Worm (Caenorhabditis elegans) whole organism, early embryonic: Measurements from ENCODE around the gene grl-29.

ENCODE experiments used
- B0310.2 ChIP-seq: sonication (generic microtip); optimal IDR thresholded peaks from 2 replicates; lab custom pipeline; 2016; ENCODE audit warnings: mild to moderate bottlenecking, missing genetic modification characterization, missing compliant biosample characterization
- F13C5.2 ChIP-seq: sonication (generic microtip); optimal IDR thresholded peaks from 2 replicates; lab custom pipeline; 2017; ENCODE audit warnings: mild to moderate bottlenecking, missing genetic modification characterization, inconsistent platforms, missing compliant biosample characterization
- aly-1 ChIP-seq: sonication (generic microtip); optimal IDR thresholded peaks from 2 replicates; lab custom pipeline; 2016; ENCODE audit warnings: missing genetic modification characterization, missing compliant biosample characterization
- ama-1 ChIP-seq: fragments of 150-350 bp; optimal IDR thresholded peaks from 2 replicates; lab custom pipeline; 2014
- ceh-13 ChIP-seq: fragments of 200-800 bp; sonication (Bioruptor generic); optimal IDR thresholded peaks from 2 replicates; lab custom pipeline; 2018; ENCODE audit warnings: mild to moderate bottlenecking, missing genetic modification characterization, missing compliant biosample characterization
- ceh-36 ChIP-seq: sonication (generic microtip); optimal IDR thresholded peaks from 2 replicates; lab custom pipeline; 2016; ENCODE audit warnings: missing genetic modification characterization, inconsistent platforms, missing compliant biosample characterization
- ets-7 ChIP-seq: sonication (generic microtip); optimal IDR thresholded peaks from 2 replicates; lab custom pipeline; 2016; ENCODE audit warnings: missing genotype, missing genetic modification characterization, missing compliant biosample characterization
- flt-1 ChIP-seq: fragments of 200-800 bp; sonication (Bioruptor generic); IDR thresholded peaks from 2 replicates; pipeline ENCODE4 v1.3.6; 2022; ENCODE audit warnings: missing genetic modification characterization, missing compliant biosample characterization
- hmbx-1 ChIP-seq: sonication (generic microtip); optimal IDR thresholded peaks from 2 replicates; lab custom pipeline; 2016; ENCODE audit warnings: mild to moderate bottlenecking, missing genetic modification characterization, missing compliant biosample characterization
- hmg-4 ChIP-seq: fragments of 200-800 bp; sonication (Bioruptor generic); optimal IDR thresholded peaks from 2 replicates; lab custom pipeline; 2018; ENCODE audit warnings: mild to moderate bottlenecking, missing genetic modification characterization, missing compliant biosample characterization
- hnd-1 ChIP-seq: sonication (generic microtip); optimal IDR thresholded peaks from 2 replicates; lab custom pipeline; 2016; ENCODE audit warnings: missing genetic modification characterization, missing compliant biosample characterization
- pes-1 ChIP-seq: fragments of 200-800 bp; sonication (Bioruptor generic); IDR thresholded peaks from 2 replicates; pipeline ENCODE4 v1.3.6; 2022; ENCODE audit warnings: missing genetic modification reagents, missing genetic modification characterization, missing compliant biosample characterization
- scrt-1 ChIP-seq: fragments of 200-800 bp; sonication (Bioruptor generic); IDR thresholded peaks from 2 replicates; pipeline ENCODE4 v1.3.6; 2022; ENCODE audit warnings: missing genetic modification characterization, missing compliant biosample characterization
- sea-1 ChIP-seq: fragments of 200-800 bp; sonication (Bioruptor generic); conservative IDR thresholded peaks from 2 replicates; pipeline ENCODE4 v1.3.6; 2022; ENCODE audit warnings: missing genetic modification characterization, missing compliant biosample characterization
- tbx-11 ChIP-seq: fragments of 200-800 bp; sonication (Bioruptor generic); IDR thresholded peaks from 2 replicates; pipeline ENCODE4 v1.3.6; 2022; ENCODE audit warnings: missing genetic modification characterization, missing compliant biosample characterization
- tbx-37 ChIP-seq: fragments of 200-800 bp; sonication (Bioruptor generic); conservative IDR thresholded peaks from 2 replicates; pipeline ENCODE4 v1.3.6; 2022; ENCODE audit warnings: missing genetic modification reagents, missing genetic modification characterization, missing compliant biosample characterization
- tra-4 ChIP-seq: sonication (generic microtip); optimal IDR thresholded peaks from 2 replicates; lab custom pipeline; 2017; ENCODE audit warnings: missing genetic modification characterization, missing compliant biosample characterization

grl-29 gene

DNA sequence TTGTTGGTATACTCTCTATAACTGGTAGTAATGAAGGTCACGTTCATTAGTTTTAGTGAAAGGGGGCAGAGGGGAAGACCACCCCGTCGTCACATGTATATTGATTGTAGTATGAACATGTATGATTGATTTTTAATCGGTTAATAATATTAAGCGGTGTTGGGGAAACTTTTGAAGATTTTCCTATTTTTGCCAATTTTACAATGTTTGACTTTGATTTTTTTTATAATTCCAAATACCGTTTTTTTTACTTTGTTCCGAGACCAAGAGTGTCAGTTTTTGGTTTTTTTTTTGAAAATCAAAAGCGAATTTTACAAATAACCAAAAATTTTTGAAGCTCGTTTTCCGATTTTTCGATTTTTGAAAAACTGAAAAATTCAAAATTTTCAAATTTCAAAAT, 19.8 kb downstream of the grl-29 start, which contains the start of gene nhr-221:
Gene nhr-221 (minus strand): TSS at position 101 of the 400 bp plus-strand sequence.
- no peak for TF ChIP-seq tbx-11 (GFP tag; lab: Robert Waterston, UW)
- TF ChIP-seq sea-1 (GFP tag; lab: Robert Waterston, UW): no peak
- TF ChIP-seq ets-7: no peak
- no peak for TF ChIP-seq scrt-1 (GFP tag; lab: Robert Waterston, UW)
- TF ChIP-seq hmbx-1 (tag; lab: Kevin White, UChicago): no peak
- no peak for TF ChIP-seq ceh-36 (tag; lab: Kevin White, UChicago)
- no peak for TF ChIP-seq aly-1 (tag; lab: Kevin White, UChicago)
- no peak for TF ChIP-seq ceh-13 (GFP tag; lab: Kevin White, UChicago)
- no peak for TF ChIP-seq pes-1 (GFP tag; lab: Robert Waterston, UW)

- TF ChIP-seq tbx-37 (GFP tag; lab: Robert Waterston, UW) (no peak), tbx-11 (GFP tag; lab: Robert Waterston, UW) (no peak), ets-7 (no peak), ceh-13 (GFP tag; lab: Kevin White, UChicago) (no peak), tra-4 (tag; lab: Kevin White, UChicago) (no peak), hmbx-1 (tag; lab: Kevin White, UChicago) (no peak), ceh-36 (tag; lab: Kevin White, UChicago) (no peak), aly-1 (tag; lab: Kevin White, UChicago) (no peak), flt-1 (no peak), hmg-4 (GFP tag; lab: Kevin White, UChicago) (no peak), sea-1 (GFP tag; lab: Robert Waterston, UW) (no peak), hnd-1 (tag; lab: Kevin White, UChicago) (no peak), ama-1 (lab: Kevin White, UChicago) (no peak), scrt-1 (GFP tag; lab: Robert Waterston, UW) (no peak), B0310.2 (tag; lab: Kevin White, UChicago) (no peak)
Observed at ce11 chrV:3530403-3530802, 24.6 kb downstream of the grl-29 start, which contains the start of gene srbc-66. srbc-66 (plus strand) TSS chrV:3530703.

DNA sequence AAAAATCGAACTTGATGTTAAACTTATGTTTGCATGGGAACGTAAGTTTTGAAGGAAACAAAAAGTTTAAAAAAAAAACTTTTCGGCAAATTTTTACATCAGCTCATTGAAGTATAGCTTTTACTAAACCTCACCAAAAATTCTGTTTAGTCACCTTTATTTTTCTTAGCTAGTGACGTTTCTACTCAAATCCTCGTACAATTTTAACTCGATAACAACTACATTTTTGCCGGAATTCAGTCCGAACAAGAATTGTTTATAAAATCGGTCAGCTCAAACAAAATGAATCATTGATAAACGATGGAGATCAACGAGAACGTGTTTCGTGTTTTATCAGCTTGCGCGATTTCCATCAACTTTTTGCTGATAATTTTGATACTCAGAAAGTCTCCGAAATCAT, 28.2 kb downstream of the grl-29 start, which contains the start of gene str-260:
Gene str-260 (plus strand): TSS at position 301 of the 400 bp plus-strand sequence.
- no peak for TF ChIP-seq F13C5.2 (tag; lab: Kevin White, UChicago)

ce11 chrV:3524970-3525369, 30.1 kb downstream of the grl-29 start, which contains the start of gene T24A6.7:
T24A6.7 (plus strand) TSS chrV:3525270.
- TF ChIP-seq ama-1 (lab: Kevin White, UChicago) (no peak), F13C5.2 (tag; lab: Kevin White, UChicago) (no peak), pes-1 (GFP tag; lab: Robert Waterston, UW) (no peak), tra-4 (tag; lab: Kevin White, UChicago) (no peak), scrt-1 (GFP tag; lab: Robert Waterston, UW) (no peak), ceh-36 (tag; lab: Kevin White, UChicago) (no peak), aly-1 (tag; lab: Kevin White, UChicago) (no peak), hmg-4 (GFP tag; lab: Kevin White, UChicago) (no peak)

DNA sequence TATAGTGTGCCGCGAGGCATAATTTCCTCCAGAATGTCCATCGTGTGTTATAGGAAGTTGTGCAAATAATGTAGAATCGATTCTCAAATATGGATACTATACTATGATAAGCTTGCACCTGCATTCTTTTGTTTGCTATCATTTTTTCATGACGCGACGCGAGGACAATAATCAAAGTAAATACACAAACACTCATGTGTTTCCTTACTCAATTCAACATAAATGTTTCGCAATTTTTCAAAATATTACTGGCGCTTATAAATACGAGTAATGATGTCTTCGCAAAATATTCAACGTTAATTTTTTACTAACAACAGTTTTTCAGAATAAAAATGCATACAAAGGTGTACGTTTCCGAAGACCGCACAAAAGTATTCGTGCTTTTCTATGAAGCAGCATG, 31.8 kb downstream of the grl-29 start, which contains the start of gene irg-1:
Gene irg-1 (plus strand): TSS at position 326 of the 400 bp plus-strand sequence.
- no peak for TF ChIP-seq tbx-11 (GFP tag; lab: Robert Waterston, UW)
- no peak for TF ChIP-seq hnd-1 (tag; lab: Kevin White, UChicago)
- TF ChIP-seq ceh-36 (tag; lab: Kevin White, UChicago): no peak
- TF ChIP-seq hmbx-1 (tag; lab: Kevin White, UChicago): no peak
- TF ChIP-seq pes-1 (GFP tag; lab: Robert Waterston, UW): no peak
- TF ChIP-seq ceh-13 (GFP tag; lab: Kevin White, UChicago): no peak
- TF ChIP-seq sea-1 (GFP tag; lab: Robert Waterston, UW): no peak
- no peak for TF ChIP-seq tbx-37 (GFP tag; lab: Robert Waterston, UW)
- no peak for TF ChIP-seq B0310.2 (tag; lab: Kevin White, UChicago)

DNA sequence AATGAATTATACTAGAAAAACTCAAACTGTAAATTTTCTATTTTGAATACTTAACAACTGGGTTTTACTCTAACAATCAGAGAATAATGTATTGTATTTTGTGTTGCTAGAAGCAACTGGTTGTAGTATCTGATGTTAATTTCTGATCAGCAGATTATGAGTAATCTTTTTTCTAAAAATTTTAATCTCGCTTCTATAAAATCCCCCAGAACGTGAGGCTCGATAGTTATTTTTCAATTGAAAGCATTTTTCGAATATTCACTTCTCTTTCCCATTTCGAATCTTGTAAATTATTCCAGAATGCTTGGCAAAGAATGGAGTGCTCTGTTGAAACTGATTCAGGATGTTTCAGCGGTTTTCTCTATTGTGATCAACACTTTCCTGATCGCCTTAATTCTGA, 37.1 kb downstream of the grl-29 start, which contains the start of gene str-227:
Gene str-227 (plus strand): TSS at position 301 of the 400 bp plus-strand sequence.
- no peak for TF ChIP-seq ceh-13 (GFP tag; lab: Kevin White, UChicago)
- no peak for TF ChIP-seq aly-1 (tag; lab: Kevin White, UChicago)
- TF ChIP-seq flt-1: no peak
- no peak for TF ChIP-seq tbx-37 (GFP tag; lab: Robert Waterston, UW)
- no peak for TF ChIP-seq tra-4 (tag; lab: Kevin White, UChicago)
- no peak for TF ChIP-seq ama-1 (lab: Kevin White, UChicago)
- no peak for TF ChIP-seq scrt-1 (GFP tag; lab: Robert Waterston, UW)
- TF ChIP-seq B0310.2 (tag; lab: Kevin White, UChicago): no peak
- no peak for TF ChIP-seq hmbx-1 (tag; lab: Kevin White, UChicago)
- TF ChIP-seq hnd-1 (tag; lab: Kevin White, UChicago): no peak
- TF ChIP-seq sea-1 (GFP tag; lab: Robert Waterston, UW): no peak
- no peak for TF ChIP-seq ceh-36 (tag; lab: Kevin White, UChicago)
- TF ChIP-seq F13C5.2 (tag; lab: Kevin White, UChicago): no peak
- TF ChIP-seq hmg-4 (GFP tag; lab: Kevin White, UChicago): no peak
- TF ChIP-seq pes-1 (GFP tag; lab: Robert Waterston, UW): no peak
- TF ChIP-seq tbx-11 (GFP tag; lab: Robert Waterston, UW): no peak

DNA sequence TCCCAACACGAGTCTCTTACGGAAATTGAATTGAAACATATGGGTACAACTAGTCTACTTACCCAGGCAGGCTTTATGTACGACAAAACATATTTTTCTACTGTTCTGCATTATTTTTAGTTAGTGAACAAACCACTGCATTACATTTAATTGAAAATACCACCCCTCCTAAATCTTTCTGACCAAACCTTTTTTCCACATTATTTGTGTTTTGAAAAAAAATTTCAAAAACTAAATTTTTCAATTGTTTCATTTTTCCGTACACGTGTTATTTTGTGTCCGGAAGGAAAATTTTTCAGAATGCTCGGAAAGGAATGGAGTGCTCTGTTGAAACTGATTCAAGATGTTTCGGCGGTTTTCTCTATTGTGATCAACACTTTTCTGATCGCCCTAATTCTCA, 42.7 kb downstream of the grl-29 start, which contains the start of gene str-226:
Gene str-226 (plus strand): TSS at position 301 of the 400 bp plus-strand sequence.
- TF ChIP-seq ama-1 (lab: Kevin White, UChicago) (no peak), hnd-1 (tag; lab: Kevin White, UChicago) (no peak), flt-1 (no peak), tbx-37 (GFP tag; lab: Robert Waterston, UW) (no peak), hmg-4 (GFP tag; lab: Kevin White, UChicago) (no peak), aly-1 (tag; lab: Kevin White, UChicago) (no peak), ceh-13 (GFP tag; lab: Kevin White, UChicago) (no peak), B0310.2 (tag; lab: Kevin White, UChicago) (no peak), pes-1 (GFP tag; lab: Robert Waterston, UW) (no peak), tra-4 (tag; lab: Kevin White, UChicago) (no peak), tbx-11 (GFP tag; lab: Robert Waterston, UW) (no peak), ets-7 (no peak), hmbx-1 (tag; lab: Kevin White, UChicago) (no peak), scrt-1 (GFP tag; lab: Robert Waterston, UW) (no peak), ceh-36 (tag; lab: Kevin White, UChicago) (no peak), sea-1 (GFP tag; lab: Robert Waterston, UW) (no peak), F13C5.2 (tag; lab: Kevin White, UChicago) (no peak)
